Fruit fly (Drosophila melanogaster) S2 (cell line): ENCODE data around the gene CG14120.

Experiments used
- CG8478 ChIP-seq: fragments of >200 bp; optimal IDR thresholded peaks from 2 replicates; lab custom pipeline; 2018
- CTCF ChIP-seq, 2 experiments: fragments of >200 bp; optimal IDR thresholded peaks; 2 replicates each; lab custom pipeline; 2018

Gene CG14120

dm6 chr3L:12884680-12885079 lies at the start of gene CG14120:
CG14120 (plus strand) TSS chr3L:12885039.
- TF ChIP-seq CTCF (optimal IDR thresholded peaks at IDR 0.05; lab: Kevin White, UChicago): no peak
- no peak for TF ChIP-seq CG8478 (lab: Kevin White, UChicago)

DNA sequence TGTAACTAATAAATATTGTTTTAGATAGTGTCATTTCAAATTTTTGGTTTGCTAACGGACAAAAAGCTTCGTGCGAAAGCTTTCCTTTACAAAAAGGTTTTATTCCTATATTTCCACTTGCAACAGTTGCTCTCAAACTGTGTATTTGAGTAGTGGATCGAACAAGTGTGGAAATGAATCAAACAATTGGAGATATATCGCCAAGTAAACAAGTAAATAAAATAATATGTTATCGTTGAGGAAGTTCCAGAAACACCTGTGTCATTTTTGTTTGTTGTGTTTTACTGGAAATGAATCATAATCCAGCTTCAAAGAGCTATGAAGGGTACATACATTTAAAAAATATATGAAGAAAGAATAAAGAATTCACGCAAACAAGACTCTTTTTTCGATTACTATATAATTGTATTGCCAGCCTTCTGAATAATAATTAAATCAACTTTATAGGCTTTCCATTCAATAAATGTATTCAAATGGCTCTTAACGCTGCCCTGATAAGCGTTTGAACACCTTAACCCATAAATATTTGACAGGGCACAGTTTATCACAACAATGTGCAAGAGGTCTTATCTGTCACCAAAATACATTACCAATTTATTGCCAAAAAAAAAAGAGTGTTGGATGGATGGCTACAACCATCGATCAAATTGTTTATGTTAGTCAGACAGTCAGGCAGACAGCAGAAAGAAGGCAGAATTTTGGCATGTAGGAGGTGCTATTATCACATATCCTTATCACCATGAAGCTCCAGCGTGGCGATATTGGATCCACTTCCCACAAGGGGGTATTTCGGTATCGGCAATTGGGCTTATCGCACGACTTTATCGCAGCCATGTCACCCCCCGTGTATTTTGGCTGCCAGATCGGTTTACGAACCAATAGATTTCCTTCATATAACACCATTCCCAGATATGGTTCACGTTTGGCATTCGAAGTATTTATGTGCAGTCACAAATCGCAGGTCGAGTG lies 49.0 kb upstream of the CG14120 start:
- TF ChIP-seq CG8478 (lab: Kevin White, UChicago) (no peak), CTCF (optimal IDR thresholded peaks at IDR 0.05; lab: Kevin White, UChicago) (no peak)

- TF ChIP-seq CG8478 (lab: Kevin White, UChicago): no peak
These were observed 47.6 kb upstream of the CG14120 start for dm6 chr3L:12837196-12837720.

- TF ChIP-seq CG8478 (lab: Kevin White, UChicago) (no peak), CTCF (optimal IDR thresholded peaks at IDR 0.05; lab: Kevin White, UChicago) (no peak)
These were observed 45.0 kb upstream of the CG14120 start for dm6 chr3L:12839882-12840281.

DNA sequence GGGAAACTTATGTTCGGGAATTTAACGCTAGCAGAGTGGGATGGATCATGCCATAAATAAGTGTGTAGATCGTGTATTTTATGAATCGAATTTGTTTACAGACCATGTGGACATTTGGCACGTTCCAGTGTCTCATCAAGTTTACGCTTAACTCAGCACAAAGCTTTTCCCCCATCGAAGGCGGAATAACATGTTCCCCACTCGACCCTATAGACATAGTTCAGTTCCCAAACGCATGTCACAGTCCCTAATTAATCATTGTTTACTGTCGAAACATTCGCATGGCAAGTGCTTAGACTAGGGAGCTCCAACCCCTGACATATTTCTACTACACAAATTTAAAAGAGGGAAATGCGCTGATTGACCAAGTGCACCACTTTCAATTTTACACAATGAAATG lies 43.4 kb upstream of the CG14120 start:
- TF ChIP-seq CTCF (optimal IDR thresholded peaks at IDR 0.05; lab: Kevin White, UChicago): no peak

dm6 chr3L:12842532-12842931 lies 42.3 kb upstream of the CG14120 start:
- no peak for TF ChIP-seq CTCF (optimal IDR thresholded peaks at IDR 0.05; lab: Kevin White, UChicago)
- TF ChIP-seq CG8478 (lab: Kevin White, UChicago): no peak

DNA sequence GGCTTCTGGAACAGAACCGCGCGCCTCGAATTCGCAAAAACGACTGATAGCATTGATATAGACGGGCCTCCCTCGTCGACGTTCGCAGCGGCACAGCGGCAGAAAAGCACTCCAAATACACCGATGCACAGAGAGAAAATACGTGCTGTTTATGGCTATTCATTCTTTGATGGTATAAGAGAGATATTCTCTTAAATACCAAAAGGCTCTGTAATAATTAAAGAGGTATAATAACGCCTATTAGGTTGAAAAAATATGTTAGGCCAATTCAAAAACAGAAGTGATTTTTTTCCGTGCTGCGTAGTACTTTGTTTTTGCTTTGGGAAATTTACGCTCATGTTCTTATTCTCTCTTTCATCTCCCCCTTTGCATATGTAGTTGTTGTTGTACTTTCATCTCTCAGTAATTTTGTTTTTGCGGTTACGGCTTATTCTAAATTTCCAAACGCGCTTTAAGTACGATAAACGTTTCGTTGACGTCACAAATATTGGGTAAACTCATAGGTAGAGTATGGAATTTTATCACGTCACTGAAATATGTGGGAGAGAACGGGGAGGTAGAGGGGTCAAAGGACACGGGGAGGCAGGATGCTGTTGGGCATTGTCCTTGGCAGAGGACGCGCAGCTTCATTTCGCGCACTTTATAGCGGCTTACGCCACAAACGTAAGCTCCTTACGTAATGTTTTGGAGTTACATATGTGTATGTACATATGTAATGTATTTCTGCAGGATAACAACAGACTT lies 41.6 kb upstream of the CG14120 start, which contains the start of gene nebu:
Gene nebu, minus strand, starts transcription at position 51 of the 744 bp plus-strand sequence.
- no peak for TF ChIP-seq CTCF (optimal IDR thresholded peaks at IDR 0.05; lab: Kevin White, UChicago)
- no peak for TF ChIP-seq CG8478 (lab: Kevin White, UChicago)

- TF ChIP-seq CTCF (optimal IDR thresholded peaks at IDR 0.05; lab: Kevin White, UChicago) (no peak), CG8478 (lab: Kevin White, UChicago) (no peak)
These were observed 35.0 kb upstream of the CG14120 start, which contains the start of the genes CG10948 and Wbp2 for dm6 chr3L:12849867-12850301. CG10948 (minus strand) TSS chr3L:12850117. Wbp2 (plus strand) TSS chr3L:12850165.

dm6 chr3L:12853423-12853822 lies 31.4 kb upstream of the CG14120 start, which contains the start of gene Ent3:
Ent3 (plus strand) TSS chr3L:12853646.
- no peak for TF ChIP-seq CG8478 (lab: Kevin White, UChicago)
- no peak for TF ChIP-seq CTCF (optimal IDR thresholded peaks at IDR 0.05; lab: Kevin White, UChicago)

- TF ChIP-seq CG8478 (lab: Kevin White, UChicago) (no peak), CTCF (optimal IDR thresholded peaks at IDR 0.05; lab: Kevin White, UChicago) (peak; percentile 36 to 78)
These were observed 27.2 kb upstream of the CG14120 start for dm6 chr3L:12857553-12858122.

- TF ChIP-seq CTCF (optimal IDR thresholded peaks at IDR 0.05; lab: Kevin White, UChicago): peak; percentile 78 to 94
- TF ChIP-seq CG8478 (lab: Kevin White, UChicago): no peak
These were observed 23.5 kb upstream of the CG14120 start, which contains the start of gene CG32107 for dm6 chr3L:12861255-12861899. CG32107 (minus strand) TSS chr3L:12861305.

DNA sequence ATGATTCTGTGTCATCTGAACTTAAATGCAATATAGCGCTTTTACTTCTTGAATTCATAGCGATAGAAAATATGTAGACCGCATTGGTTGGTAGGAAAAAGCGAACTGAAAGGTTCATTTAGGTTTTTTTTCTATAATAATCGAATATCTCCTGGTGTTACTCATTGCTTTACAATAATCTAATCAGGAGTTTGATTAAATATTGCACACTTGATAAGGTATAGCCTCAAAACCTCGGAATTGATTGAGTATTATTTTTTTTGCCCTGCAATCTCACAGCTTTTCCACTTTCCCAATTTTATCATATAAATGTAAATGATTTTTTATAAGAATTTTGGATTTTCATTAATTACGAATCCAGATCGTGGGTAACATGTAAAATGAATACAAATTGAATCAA lies 22.0 kb upstream of the CG14120 start, which contains the start of gene CG10943:
Gene CG10943, minus strand, starts transcription at position 101 of the 400 bp plus-strand sequence.
- no peak for TF ChIP-seq CTCF (optimal IDR thresholded peaks at IDR 0.05; lab: Kevin White, UChicago)
- no peak for TF ChIP-seq CG8478 (lab: Kevin White, UChicago)

DNA sequence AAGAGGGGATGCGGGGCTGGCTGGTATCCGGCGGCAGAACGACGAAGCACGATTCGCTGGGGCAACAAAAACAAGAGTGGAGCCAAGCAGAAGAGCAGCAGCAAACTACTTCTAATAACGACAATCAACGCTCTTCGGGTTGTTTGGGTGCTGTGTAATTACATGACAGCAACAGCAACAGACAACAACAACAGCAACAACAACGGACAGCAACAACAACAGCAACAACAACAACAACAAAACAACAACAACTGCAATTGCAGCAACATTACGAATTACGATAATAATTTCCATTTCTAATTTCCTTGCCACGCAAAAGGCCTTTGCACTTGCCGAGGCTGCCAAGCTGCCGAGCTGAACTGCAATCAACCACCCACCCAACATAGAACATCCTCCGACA lies 20.4 kb upstream of the CG14120 start:
- TF ChIP-seq CTCF (optimal IDR thresholded peaks at IDR 0.05; lab: Kevin White, UChicago) (no peak), CG8478 (lab: Kevin White, UChicago) (no peak)
